Worm (Caenorhabditis elegans) whole organism, young adult: ENCODE data around the gene F26F4.8.

Experiments used
- gei-17 ChIP-seq: fragments of 200-800 bp; sonication (Bioruptor generic); optimal IDR thresholded peaks from 2 replicates; lab custom pipeline; 2018; ENCODE audit warnings: mild to moderate bottlenecking, missing genetic modification characterization, missing compliant biosample characterization
- him-1 ChIP-seq: sonication (generic microtip); optimal IDR thresholded peaks from 2 replicates; lab custom pipeline; 2016; ENCODE audit warnings: missing genotype, missing genetic modification reagents, missing genetic modification characterization, missing compliant biosample characterization

DNA sequence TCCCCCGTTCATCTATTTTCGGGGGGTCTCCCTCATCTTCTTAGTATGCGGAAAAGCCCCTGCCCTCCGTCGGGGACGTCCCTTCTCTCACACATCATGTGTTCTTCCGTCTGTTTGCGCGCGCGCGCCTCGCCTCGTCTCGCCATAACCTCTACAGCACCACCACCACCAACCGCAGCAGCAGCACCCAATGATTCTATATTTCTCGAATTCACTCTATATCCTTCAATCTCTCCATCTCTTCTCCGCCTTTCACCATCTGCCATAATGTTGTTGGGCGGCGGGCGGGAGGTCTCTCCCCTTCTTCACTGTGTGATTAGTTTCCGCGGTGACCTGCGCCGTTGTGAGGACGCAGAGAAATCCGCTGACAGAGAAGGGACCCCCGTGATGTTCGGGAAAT lies 42.1 kb upstream of the F26F4.8 start:
- TF ChIP-seq him-1 (tag; lab: Kevin White, UChicago) = peak; percentile 5
- TF ChIP-seq gei-17 (GFP tag; lab: Kevin White, UChicago) = no peak
